Fruit fly (Drosophila melanogaster) whole organism, embryonic: ENCODE data around the gene Or92a.
A peak's percentile ranks its signal among the peaks of the same experiment; 100 is the strongest.

Experiments
- Aef1 ChIP-seq: fragments of 200-800 bp; sonication (Bioruptor generic); IDR thresholded peaks from 3 replicates; pipeline ENCODE4 v1.3.6; 2022; ENCODE audit warnings: missing biosample characterization, missing genetic modification characterization
- Asciz ChIP-seq: fragments of 200-800 bp; sonication (Bioruptor generic); optimal IDR thresholded peaks from 2 replicates; lab custom pipeline; 2017; ENCODE audit warnings: missing biosample characterization, mild to moderate bottlenecking, missing genetic modification characterization, missing genetic modification reagents
- Atf6 ChIP-seq: fragments of 200-800 bp; sonication (Bioruptor generic); IDR thresholded peaks from 2 replicates; pipeline ENCODE4 v1.3.6; 2022; ENCODE audit warnings: missing biosample characterization, missing genetic modification characterization
- B-H1 ChIP-seq: fragments of 200-800 bp; sonication (Bioruptor generic); IDR thresholded peaks from 3 replicates; pipeline ENCODE4 v1.3.6; 2022; ENCODE audit warnings: missing biosample characterization, missing genetic modification characterization
- BtbVII ChIP-seq: fragments of 200-800 bp; sonication (Bioruptor generic); optimal IDR thresholded peaks from 3 replicates; lab custom pipeline; 2017; ENCODE audit warnings: missing biosample characterization, mild to moderate bottlenecking, missing genetic modification characterization
- CG1024 ChIP-seq: fragments of 200-800 bp; sonication (Bioruptor generic); IDR thresholded peaks from 2 replicates; pipeline ENCODE4 v1.3.6; 2022; ENCODE audit warnings: missing biosample characterization, missing genetic modification characterization
- CG10267 ChIP-seq: fragments of 200-800 bp; sonication (Bioruptor generic); optimal IDR thresholded peaks from 2 replicates; lab custom pipeline; 2018; ENCODE audit warnings: missing biosample characterization, mild to moderate bottlenecking, missing genetic modification characterization, moderate library complexity
- CG10979 ChIP-seq: fragments of 200-800 bp; sonication (Bioruptor generic); optimal IDR thresholded peaks from 2 replicates; lab custom pipeline; 2018; ENCODE audit warnings: missing biosample characterization, mild to moderate bottlenecking, missing genetic modification characterization, moderate library complexity
- CG11560 ChIP-seq: fragments of 200-800 bp; sonication (Bioruptor generic); IDR thresholded peaks from 3 replicates; pipeline ENCODE4 v1.3.6; 2022; ENCODE audit warnings: missing biosample characterization, missing genetic modification characterization
- CG11696 ChIP-seq: fragments of 200-800 bp; sonication (Bioruptor generic); IDR thresholded peaks from 2 replicates; pipeline ENCODE4 v1.3.6; 2022; ENCODE audit warnings: missing biosample characterization, missing genetic modification characterization
- CG12391 ChIP-seq: fragments of 200-800 bp; sonication (Bioruptor generic); optimal IDR thresholded peaks from 3 replicates; lab custom pipeline; 2018; ENCODE audit warnings: missing biosample characterization, mild to moderate bottlenecking, missing genetic modification characterization, moderate library complexity
- CG13894 ChIP-seq: fragments of 200-800 bp; sonication (Bioruptor generic); optimal IDR thresholded peaks from 3 replicates; lab custom pipeline; 2018; ENCODE audit warnings: missing biosample characterization, mild to moderate bottlenecking, missing genetic modification characterization, moderate library complexity
- CG14667 ChIP-seq: fragments of 200-800 bp; sonication (Bioruptor generic); IDR thresholded peaks from 2 replicates; pipeline ENCODE4 v1.3.6; 2022; ENCODE audit warnings: missing biosample characterization, missing genetic modification characterization
- CG14710 ChIP-seq: fragments of 200-800 bp; sonication (Bioruptor generic); optimal IDR thresholded peaks from 3 replicates; lab custom pipeline; 2019; ENCODE audit warnings: missing biosample characterization, mild to moderate bottlenecking, missing genetic modification characterization, moderate library complexity
- CG15696 ChIP-seq: fragments of 200-800 bp; sonication (Bioruptor generic); optimal IDR thresholded peaks from 2 replicates; lab custom pipeline; 2019; ENCODE audit warnings: missing biosample characterization, mild to moderate bottlenecking, missing genetic modification characterization, moderate library complexity
- CG17385 ChIP-seq: fragments of 200-800 bp; sonication (Bioruptor generic); optimal IDR thresholded peaks from 3 replicates; lab custom pipeline; 2018; ENCODE audit warnings: missing biosample characterization, mild to moderate bottlenecking, missing genetic modification characterization
- CG18476 ChIP-seq: fragments of 200-800 bp; sonication (Bioruptor generic); optimal IDR thresholded peaks from 2 replicates; lab custom pipeline; 2016; ENCODE audit warnings: missing biosample characterization, mild to moderate bottlenecking, missing genetic modification characterization
- CG18599 ChIP-seq: fragments of 200-800 bp; sonication (Bioruptor generic); optimal IDR thresholded peaks from 3 replicates; lab custom pipeline; 2017; ENCODE audit warnings: missing biosample characterization, missing genetic modification characterization, mild to moderate bottlenecking, moderate library complexity, missing genetic modification reagents
- CG32532 ChIP-seq: fragments of 200-800 bp; sonication (Bioruptor generic); IDR thresholded peaks from 2 replicates; pipeline ENCODE4 v1.3.6; 2022; ENCODE audit warnings: missing biosample characterization, missing genetic modification characterization
- CG3281 ChIP-seq: fragments of 200-800 bp; sonication (Bioruptor generic); optimal IDR thresholded peaks from 3 replicates; lab custom pipeline; 2017; ENCODE audit warnings: missing biosample characterization, mild to moderate bottlenecking, missing genetic modification characterization
- CG34422 ChIP-seq: fragments of 200-800 bp; sonication (Bioruptor generic); IDR thresholded peaks from 3 replicates; pipeline ENCODE4 v1.3.6; 2022; ENCODE audit warnings: missing biosample characterization, missing genetic modification characterization
- CG4730 ChIP-seq: fragments of 200-800 bp; sonication (Bioruptor generic); IDR thresholded peaks from 2 replicates; pipeline ENCODE4 v1.3.6; 2022; ENCODE audit warnings: missing biosample characterization, missing genetic modification characterization
- CG6683 ChIP-seq: fragments of 200-800 bp; sonication (Bioruptor generic); optimal IDR thresholded peaks from 2 replicates; lab custom pipeline; 2017; ENCODE audit warnings: missing biosample characterization, mild to moderate bottlenecking, missing genetic modification characterization, missing genetic modification reagents
- CG8089 ChIP-seq: fragments of 200-800 bp; sonication (Bioruptor generic); optimal IDR thresholded peaks from 3 replicates; lab custom pipeline; 2016; ENCODE audit warnings: missing biosample characterization, missing genetic modification characterization
- CG8281 ChIP-seq: fragments of 200-800 bp; sonication (Bioruptor generic); optimal IDR thresholded peaks from 2 replicates; lab custom pipeline; 2018; ENCODE audit warnings: missing biosample characterization, mild to moderate bottlenecking, missing genetic modification characterization, moderate library complexity
- CG8924 ChIP-seq: fragments of 200-800 bp; optimal IDR thresholded peaks from 3 replicates; lab custom pipeline; 2019; ENCODE audit warnings: missing biosample characterization, mild to moderate bottlenecking, missing genetic modification characterization, moderate library complexity
- CoRest ChIP-seq: fragments of 200-800 bp; sonication (Bioruptor generic); optimal IDR thresholded peaks from 3 replicates; lab custom pipeline; 2018; ENCODE audit warnings: missing biosample characterization, mild to moderate bottlenecking, missing genetic modification characterization, moderate library complexity
- GATAe ChIP-seq: fragments of 200-800 bp; sonication (Bioruptor generic); conservative IDR thresholded peaks from 2 replicates; pipeline ENCODE4 v1.3.6; 2022; ENCODE audit warnings: missing biosample characterization, missing genetic modification characterization
- HHEX ChIP-seq: fragments of 200-800 bp; sonication (Bioruptor generic); optimal IDR thresholded peaks from 3 replicates; lab custom pipeline; 2017; ENCODE audit warnings: missing biosample characterization, mild to moderate bottlenecking, missing genetic modification characterization, missing genetic modification reagents
- Hr51 ChIP-seq, 2 experiments: fragments of 200-800 bp; sonication (Bioruptor generic); optimal IDR thresholded peaks; 2 replicates in 1 of 2; 3 replicates in 1 of 2; lab custom pipeline; 2016 to 2018; ENCODE audit warnings: missing biosample characterization in 2 of 2, missing genetic modification characterization in 2 of 2, mild to moderate bottlenecking in 1 of 2, moderate library complexity in 1 of 2
- Oli ChIP-seq: fragments of 200-800 bp; sonication (Bioruptor generic); optimal IDR thresholded peaks from 2 replicates; lab custom pipeline; 2018; ENCODE audit warnings: missing biosample characterization, mild to moderate bottlenecking, missing genetic modification characterization, moderate library complexity
- Trl ChIP-seq, 3 experiments: fragments of >200 bp in 2 of 3; fragments of 200-800 bp in 1 of 3; sonication (Bioruptor generic) in 1 of 3; optimal IDR thresholded peaks; 2 replicates in 1 of 3; 3 replicates in 2 of 3; lab custom pipeline; 2016 to 2017; ENCODE audit warnings: missing biosample characterization in 1 of 3, missing genetic modification characterization in 1 of 3
- ab ChIP-seq: fragments of 200-800 bp; sonication (Bioruptor generic); optimal IDR thresholded peaks from 2 replicates; lab custom pipeline; 2016; ENCODE audit warnings: missing biosample characterization, missing genetic modification characterization
- bab2 ChIP-seq: fragments of 200-800 bp; sonication (Bioruptor generic); optimal IDR thresholded peaks from 2 replicates; lab custom pipeline; 2016; ENCODE audit warnings: missing biosample characterization, missing genetic modification characterization
- bcd ChIP-seq: fragments of 200-800 bp; sonication (Bioruptor generic); optimal IDR thresholded peaks from 2 replicates; lab custom pipeline; 2017; ENCODE audit warnings: missing biosample characterization, mild to moderate bottlenecking, missing genetic modification characterization
- bsh ChIP-seq, 2 experiments: fragments of 200-800 bp; sonication (Bioruptor generic); optimal IDR thresholded peaks; 2 replicates each; lab custom pipeline; 2017 to 2018; ENCODE audit warnings: mild to moderate bottlenecking in 2 of 2, missing biosample characterization in 2 of 2, missing genetic modification characterization in 2 of 2, moderate library complexity in 1 of 2
- corto ChIP-seq: fragments of 200-800 bp; sonication (Bioruptor generic); optimal IDR thresholded peaks from 2 replicates; lab custom pipeline; 2016; ENCODE audit warnings: missing biosample characterization, mild to moderate bottlenecking, missing genetic modification characterization, moderate library complexity
- dimm ChIP-seq: fragments of 200-800 bp; sonication (Bioruptor generic); IDR thresholded peaks from 2 replicates; pipeline ENCODE4 v1.3.6; 2022; ENCODE audit warnings: missing biosample characterization, missing genetic modification characterization
- dpn ChIP-seq, 2 experiments: fragments of 200-800 bp; sonication (Bioruptor generic); optimal IDR thresholded peaks; 3 replicates each; lab custom pipeline; 2016; ENCODE audit warnings: missing biosample characterization in 2 of 2, missing genetic modification characterization in 2 of 2
- grau ChIP-seq: fragments of 200-800 bp; optimal IDR thresholded peaks from 3 replicates; lab custom pipeline; 2019; ENCODE audit warnings: missing biosample characterization, mild to moderate bottlenecking, missing genetic modification characterization, moderate library complexity
- jing ChIP-seq: fragments of 200-800 bp; sonication (Bioruptor generic); optimal IDR thresholded peaks from 2 replicates; lab custom pipeline; 2018; ENCODE audit warnings: missing biosample characterization, mild to moderate bottlenecking, missing genetic modification characterization
- lola ChIP-seq, 3 experiments: fragments of >200 bp in 2 of 3; fragments of 200-800 bp in 1 of 3; sonication (Bioruptor generic) in 1 of 3; optimal IDR thresholded peaks; 2 replicates each; lab custom pipeline; 2017 to 2019; ENCODE audit warnings: missing biosample characterization in 3 of 3, missing genetic modification characterization in 3 of 3, mild to moderate bottlenecking in 1 of 3, moderate library complexity in 1 of 3
- lov ChIP-seq, 2 experiments: fragments of 200-800 bp in 1 of 2; fragments of >200 bp in 1 of 2; sonication (Bioruptor generic) in 1 of 2; IDR thresholded peaks in 1 of 2; optimal IDR thresholded peaks in 1 of 2; 2 replicates in 1 of 2; 3 replicates in 1 of 2; pipeline versions ENCODE4 v1.3.6 to Lab custom; 2017 to 2022; ENCODE audit warnings: missing biosample characterization in 1 of 2, missing genetic modification characterization in 1 of 2
- mam ChIP-seq: fragments of 200-800 bp; sonication (Bioruptor generic); optimal IDR thresholded peaks from 3 replicates; lab custom pipeline; 2016; ENCODE audit warnings: missing biosample characterization, missing genetic modification characterization
- pfk ChIP-seq: fragments of 200-800 bp; sonication (Bioruptor generic); optimal IDR thresholded peaks from 2 replicates; lab custom pipeline; 2018; ENCODE audit warnings: missing biosample characterization, mild to moderate bottlenecking, missing genetic modification characterization, moderate library complexity
- sc ChIP-seq, 3 experiments: fragments of >200 bp in 2 of 3; fragments of 200-800 bp in 1 of 3; sonication (Bioruptor generic) in 1 of 3; optimal IDR thresholded peaks; 2 replicates in 2 of 3; 3 replicates in 1 of 3; lab custom pipeline; 2017; ENCODE audit warnings: mild to moderate bottlenecking in 1 of 3, missing biosample characterization in 1 of 3, missing genetic modification characterization in 1 of 3, missing genetic modification reagents in 1 of 3
- sens-2 ChIP-seq: fragments of 200-800 bp; sonication (Bioruptor generic); IDR thresholded peaks from 2 replicates; pipeline ENCODE4 v1.3.6; 2022; ENCODE audit warnings: missing biosample characterization, missing genetic modification characterization
- sob ChIP-seq: fragments of 200-800 bp; sonication (Bioruptor generic); IDR thresholded peaks from 2 replicates; pipeline ENCODE4 v1.3.6; 2022; ENCODE audit warnings: missing biosample characterization, missing genetic modification characterization

The Or92a gene

dm6 chr3R:20555023-20555422 lies 50.4 kb downstream of the Or92a start (continued):
- peak; percentile 61 for TF ChIP-seq mam
- TF ChIP-seq ab (GFP tag; lab: Kevin White, UChicago): no peak
- TF ChIP-seq sob (GFP tag; lab: Robert Waterston, UW): peak; percentile 73; the same call in 1 of the 2 replicates
- TF ChIP-seq BtbVII (GFP tag; lab: Kevin White, UChicago): peak; percentile 81
- TF ChIP-seq CG4730 (GFP tag; lab: Robert Waterston, UW): peak; percentile 51
- peak; percentile 67 for TF ChIP-seq CG13894 (tag; lab: Kevin White, UChicago)
- TF ChIP-seq dimm (GFP tag; lab: Robert Waterston, UW): no peak
- TF ChIP-seq CG10979 (tag; lab: Kevin White, UChicago): peak; percentile 51
- TF ChIP-seq CG8924 (tag; lab: Kevin White, UChicago): peak; percentile 74
- TF ChIP-seq CG8089 (GFP tag; lab: Kevin White, UChicago): no peak
- TF ChIP-seq Trl (optimal IDR thresholded peaks at IDR 0.05; lab: Kevin White, UChicago): no peak
- peak; percentile 16 for TF ChIP-seq Trl (GFP tag; optimal IDR thresholded peaks at IDR 0.05; lab: Kevin White, UChicago)
- peak; percentile 36 for TF ChIP-seq grau (tag; lab: Kevin White, UChicago)
- TF ChIP-seq CG32532 (GFP tag; lab: Robert Waterston, UW): peak; percentile 86
- TF ChIP-seq CG14667 (GFP tag; lab: Robert Waterston, UW): no peak; the same call in 1 of the 2 replicates
- TF ChIP-seq Atf6 (GFP tag; lab: Robert Waterston, UW): peak; percentile 78
- TF ChIP-seq CG18599 (GFP tag; lab: Kevin White, UChicago): peak; percentile 75
- TF ChIP-seq CG14710: no peak
- TF ChIP-seq Oli (tag; lab: Kevin White, UChicago): no peak
- peak; percentile 7; the same call in 1 of the 2 replicates for TF ChIP-seq sens-2 (GFP tag; lab: Robert Waterston, UW)
- peak; percentile 2 for TF ChIP-seq CG12391 (tag; lab: Kevin White, UChicago)
- no peak for TF ChIP-seq lov (optimal IDR thresholded peaks at IDR 0.05; lab: Kevin White, UChicago)
- TF ChIP-seq lov (GFP tag; IDR thresholded peaks at IDR 0.05; lab: Robert Waterston, UW): no peak
- TF ChIP-seq bab2 (GFP tag; lab: Kevin White, UChicago): peak; percentile 32
- TF ChIP-seq CG1024 (GFP tag; lab: Robert Waterston, UW): 0 out of 2 replicates have a peak, but pooled peaks have one; percentile 12
- TF ChIP-seq Asciz (GFP tag; lab: Kevin White, UChicago): peak; percentile 34
- TF ChIP-seq CG15696: no peak
- TF ChIP-seq bsh (GFP tag; optimal IDR thresholded peaks at IDR 0.05; lab: Kevin White, UChicago): no peak
- TF ChIP-seq CG34422 (GFP tag; lab: Robert Waterston, UW): 0 out of 3 replicates have a peak, but pooled peaks have one; percentile 56
- no peak for TF ChIP-seq CG10267
- peak; percentile 47; the same call in 1 of the 3 replicates for TF ChIP-seq CG11560 (tag; lab: Robert Waterston, UW)
- TF ChIP-seq CG11696 (GFP tag; lab: Robert Waterston, UW): peak; percentile 95
- TF ChIP-seq CoRest: no peak
- TF ChIP-seq HHEX (GFP tag; lab: Kevin White, UChicago): peak; percentile 54
- 0 out of 2 replicates have a peak, but pooled peaks have one; percentile 14 for TF ChIP-seq GATAe (GFP tag; lab: Robert Waterston, UW)
- TF ChIP-seq Aef1: peak; percentile 60
- peak; percentile 12 for TF ChIP-seq CG8281 (tag; lab: Kevin White, UChicago)
- TF ChIP-seq Hr51 (GFP tag; optimal IDR thresholded peaks at IDR 0.05; lab: Kevin White, UChicago): no peak
- TF ChIP-seq dpn (GFP tag; optimal IDR thresholded peaks at IDR 0.05; lab: Kevin White, UChicago): peak in 1 of 2 experiments; percentile 40
- peak; percentile 5 for TF ChIP-seq CG18476 (GFP tag; lab: Kevin White, UChicago)
- peak; percentile 36 for TF ChIP-seq corto
- no peak for TF ChIP-seq pfk (GFP tag; lab: Kevin White, UChicago)
- no peak for TF ChIP-seq sc (optimal IDR thresholded peaks at IDR 0.05; lab: Kevin White, UChicago)
- no peak for TF ChIP-seq sc (GFP tag; optimal IDR thresholded peaks at IDR 0.05; lab: Kevin White, UChicago)
- TF ChIP-seq bcd (GFP tag; lab: Kevin White, UChicago): peak; percentile 68
- TF ChIP-seq CG3281 (GFP tag; lab: Kevin White, UChicago): peak; percentile 80
- no peak for TF ChIP-seq CG17385 (GFP tag; lab: Kevin White, UChicago)
- TF ChIP-seq CG6683 (GFP tag; lab: Kevin White, UChicago): no peak
- TF ChIP-seq B-H1: no peak; the same call in 2 of the 3 replicates
- no peak for TF ChIP-seq jing
- no peak for TF ChIP-seq lola (GFP tag; optimal IDR thresholded peaks at IDR 0.05; lab: Kevin White, UChicago)
